Fruit fly (Drosophila melanogaster): Measurements from ENCODE around the gene sky.

Gene sky

DNA sequence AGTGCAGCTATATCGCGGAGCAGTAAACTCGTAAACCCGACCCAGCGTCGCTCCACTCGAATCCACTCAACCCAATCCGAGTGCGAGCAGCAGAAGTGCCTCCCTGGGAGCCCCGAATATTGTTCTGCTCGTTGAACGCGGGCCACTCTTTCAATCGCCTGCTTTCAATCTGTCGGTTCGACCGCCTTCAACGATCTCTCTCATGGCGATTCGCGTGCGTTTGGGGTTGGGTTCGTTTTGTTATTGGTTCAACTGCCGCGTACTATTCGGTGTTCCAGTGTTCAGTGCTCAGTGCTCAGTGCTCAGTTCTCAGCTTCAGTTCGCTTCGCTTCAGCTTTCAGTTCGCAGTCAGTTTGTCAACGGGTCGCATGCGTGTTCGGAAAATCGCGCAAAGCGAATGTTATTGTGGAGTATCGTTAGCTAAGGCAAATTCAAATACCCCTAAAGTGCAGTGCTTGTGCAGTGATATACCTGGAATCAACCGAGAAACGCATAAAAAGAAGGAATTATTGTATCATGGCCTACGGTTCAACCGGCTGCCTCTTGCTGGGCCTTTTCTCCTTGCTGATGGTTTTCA, 78.2 kb downstream of the sky start, which contains the start of gene CG31676:
TSS of gene CG31676 (plus strand) at position 289 of the 577 bp plus-strand sequence.
- no peak; the same call in 2 of the 3 replicates for TF ChIP-seq CG4496 (GFP tag; IDR thresholded peaks at IDR 0.05)

DNA sequence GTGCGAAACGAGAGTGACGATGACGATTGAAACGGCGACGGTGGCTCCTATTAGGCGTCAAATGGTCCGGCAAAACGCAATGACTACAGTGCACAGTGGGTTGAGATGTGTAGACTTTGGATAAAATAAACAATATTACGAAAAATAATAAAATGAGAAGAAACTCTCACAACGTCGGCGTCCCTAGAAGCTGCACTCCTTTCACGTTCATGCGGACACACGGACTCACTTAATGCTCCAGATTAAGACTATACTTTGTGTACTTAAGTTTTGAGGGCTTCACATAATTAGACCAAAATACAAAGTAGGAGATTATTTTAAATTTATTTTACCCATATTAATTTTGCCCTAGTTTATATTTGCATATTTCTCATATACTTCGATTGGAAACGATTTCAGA, 78.7 kb downstream of the sky start:
- TF ChIP-seq Pif1A (GFP tag; optimal IDR thresholded peaks at IDR 0.05) = peak; percentile 42
- TF ChIP-seq CG13204 (GFP tag; optimal IDR thresholded peaks at IDR 0.05) = no peak
- no peak for TF ChIP-seq EcR (GFP tag; optimal IDR thresholded peaks at IDR 0.05)
- TF ChIP-seq CG4496 (GFP tag; IDR thresholded peaks at IDR 0.05) = peak; percentile 56; the same call in 2 of the 3 replicates
- no peak for TF ChIP-seq gl (tag; optimal IDR thresholded peaks at IDR 0.05)
- TF ChIP-seq CG34367 (tag; optimal IDR thresholded peaks at IDR 0.05) = no peak
- peak; percentile 53; the same call in 2 of the 3 replicates for TF ChIP-seq fd96Ca (GFP tag; IDR thresholded peaks at IDR 0.05)
- TF ChIP-seq CG10348 (GFP tag; IDR thresholded peaks at IDR 0.05) = no peak
- peak; percentile 72 for TF ChIP-seq CG14655 (GFP tag; optimal IDR thresholded peaks at IDR 0.05)

DNA sequence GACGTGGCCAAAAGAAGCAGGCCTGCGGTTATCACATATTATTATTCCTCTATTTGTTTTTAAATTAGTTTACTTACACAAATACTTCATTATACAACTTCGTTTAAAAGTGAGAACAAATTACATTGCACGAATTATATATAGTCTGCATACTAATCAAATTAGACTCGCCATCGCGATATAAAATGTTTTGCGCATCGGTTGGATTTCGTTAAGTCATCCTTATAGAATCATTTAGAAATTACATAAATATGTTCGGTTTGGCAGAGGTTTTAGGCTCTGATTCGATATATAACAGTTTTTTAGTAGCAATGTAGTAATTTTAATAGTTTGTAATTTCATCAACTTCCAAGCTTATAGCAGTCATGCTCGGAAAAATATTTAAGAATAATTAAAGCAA, 80.8 kb downstream of the sky start, which contains the start of gene Spn38F:
TSS of gene Spn38F (minus strand) at position 101 of the 400 bp plus-strand sequence.
- TF ChIP-seq CG12605 (GFP tag; IDR thresholded peaks at IDR 0.05) (no peak), CG34367 (tag; optimal IDR thresholded peaks at IDR 0.05) (no peak), CG13204 (GFP tag; optimal IDR thresholded peaks at IDR 0.05) (no peak), CG17806 (tag; optimal IDR thresholded peaks at IDR 0.05) (no peak), gl (tag; optimal IDR thresholded peaks at IDR 0.05) (no peak)

DNA sequence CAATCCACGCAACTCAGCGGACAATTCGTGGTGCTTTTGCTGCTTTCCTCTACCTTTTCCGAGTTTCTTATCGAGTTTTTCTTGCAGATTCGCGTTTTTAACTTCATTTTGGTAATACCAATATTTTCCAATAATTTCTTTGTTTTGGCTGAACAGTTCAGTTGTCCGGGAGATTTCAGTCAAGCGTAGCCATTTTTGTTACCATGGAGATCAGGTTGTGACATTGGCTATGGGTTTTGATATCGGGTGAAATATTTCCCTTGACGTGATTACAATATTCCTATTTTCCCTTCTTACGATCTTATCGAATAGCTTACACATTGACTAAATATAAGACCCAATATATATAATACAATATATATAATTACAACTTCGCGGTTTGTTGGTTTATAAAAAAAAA, 83.2 kb downstream of the sky start, which contains the start of gene Oseg5:
TSS of gene Oseg5 (minus strand) at position 340 of the 400 bp plus-strand sequence.
- no peak for TF ChIP-seq fd96Ca (GFP tag; IDR thresholded peaks at IDR 0.05)

DNA sequence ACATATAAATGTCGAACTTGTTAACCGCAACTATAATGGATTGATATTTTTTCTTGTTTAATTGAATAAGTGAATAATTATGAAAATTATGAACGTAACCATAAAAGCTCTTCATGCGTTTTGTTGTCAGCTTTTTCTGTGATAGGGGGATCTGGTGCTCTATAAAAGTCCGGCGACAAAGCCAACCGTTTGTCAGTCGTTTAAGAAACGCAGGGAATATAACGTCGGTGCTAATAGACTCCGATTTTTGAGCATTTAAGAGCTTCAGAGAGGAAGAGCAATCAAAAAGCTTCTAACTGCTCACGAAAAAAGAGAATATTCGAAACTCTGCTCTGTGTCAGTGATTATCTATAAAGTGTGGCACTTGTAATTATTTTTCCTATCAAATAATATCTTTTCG, 87.7 kb downstream of the sky start, which contains the start of gene CG31674:
TSS of gene CG31674 (plus strand) at position 203 of the 400 bp plus-strand sequence.
- TF ChIP-seq Snoo (tag; optimal IDR thresholded peaks at IDR 0.05) (no peak), CG10348 (GFP tag; IDR thresholded peaks at IDR 0.05) (no peak), CG32121 (GFP tag; IDR thresholded peaks at IDR 0.05) (no peak), CG14655 (GFP tag; optimal IDR thresholded peaks at IDR 0.05) (no peak), CG13204 (GFP tag; optimal IDR thresholded peaks at IDR 0.05) (no peak), EcR (GFP tag; optimal IDR thresholded peaks at IDR 0.05) (no peak), gl (tag; optimal IDR thresholded peaks at IDR 0.05) (no peak), Pif1A (GFP tag; optimal IDR thresholded peaks at IDR 0.05) (no peak), CG9948 (tag; optimal IDR thresholded peaks at IDR 0.05) (no peak), CG8159 (tag; optimal IDR thresholded peaks at IDR 0.05) (no peak), rn (GFP tag; IDR thresholded peaks at IDR 0.05) (no peak), CG15710 (tag; optimal IDR thresholded peaks at IDR 0.05) (no peak), D1 (tag; optimal IDR thresholded peaks at IDR 0.05) (no peak)

DNA sequence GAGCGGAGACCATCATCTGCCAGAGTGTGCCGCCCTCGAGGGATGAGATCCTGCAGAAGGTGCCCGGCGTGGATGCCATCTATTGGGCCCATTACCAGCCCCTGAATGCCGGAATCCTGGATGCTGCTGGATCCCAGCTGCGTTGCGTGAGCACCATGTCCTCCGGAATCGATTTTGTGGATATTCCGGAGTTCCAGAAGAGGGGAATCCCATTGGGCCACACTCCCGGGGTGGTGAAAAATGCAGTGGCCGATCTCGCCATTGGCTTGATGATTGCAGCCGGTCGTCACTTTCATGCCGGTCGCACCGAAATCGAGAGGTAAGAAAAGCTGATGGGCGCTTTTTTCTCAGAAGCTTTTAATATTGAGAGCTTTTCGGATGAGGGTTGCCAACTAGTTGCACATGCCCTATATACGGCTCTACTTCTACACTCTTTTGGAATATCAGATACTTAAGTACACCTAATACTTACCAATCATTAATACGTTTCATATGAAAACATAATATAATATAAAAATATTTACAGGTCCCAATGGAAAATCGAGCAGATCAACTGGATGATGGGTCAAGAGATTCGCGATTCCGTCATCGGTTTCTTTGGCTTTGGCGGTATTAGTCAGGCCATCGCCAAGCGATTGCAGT, 88.9 kb downstream of the sky start:
- TF ChIP-seq gl (tag; optimal IDR thresholded peaks at IDR 0.05) (no peak), EcR (GFP tag; optimal IDR thresholded peaks at IDR 0.05) (no peak), CG17806 (tag; optimal IDR thresholded peaks at IDR 0.05) (no peak), fd96Ca (GFP tag; IDR thresholded peaks at IDR 0.05) (no peak), CG4496 (GFP tag; IDR thresholded peaks at IDR 0.05) (peak; percentile 6; the same call in 1 of the 3 replicates)

DNA sequence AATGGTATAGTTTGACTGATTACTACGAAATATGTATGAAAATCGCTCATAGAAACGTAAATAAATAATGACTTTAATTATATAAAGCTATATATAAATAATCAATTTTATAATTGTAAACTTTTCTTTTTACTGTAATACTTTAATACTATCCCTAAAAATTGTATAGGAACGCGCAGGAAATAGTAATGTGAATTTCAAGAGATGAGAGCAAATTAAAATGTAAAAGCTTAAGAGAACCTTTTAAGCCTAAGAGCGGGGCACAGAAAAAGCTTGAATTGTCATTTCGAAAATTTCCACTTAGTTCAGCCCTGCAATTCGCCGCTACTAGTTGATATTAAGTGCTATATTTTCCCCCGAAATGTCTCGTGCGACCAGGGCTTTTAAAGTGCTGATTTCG, 89.4 kb downstream of the sky start, which contains the start of gene CG31673:
TSS of gene CG31673 (plus strand) at position 301 of the 400 bp plus-strand sequence.
- TF ChIP-seq CG32121 (GFP tag; IDR thresholded peaks at IDR 0.05) (no peak), Snoo (tag; optimal IDR thresholded peaks at IDR 0.05) (no peak), fd96Ca (GFP tag; IDR thresholded peaks at IDR 0.05) (no peak), CG8301 (tag; optimal IDR thresholded peaks at IDR 0.05) (no peak), Pif1B (GFP tag; optimal IDR thresholded peaks at IDR 0.05) (no peak), Pif1A (GFP tag; optimal IDR thresholded peaks at IDR 0.05) (no peak), CG4496 (GFP tag; IDR thresholded peaks at IDR 0.05) (no peak), CG9948 (tag; optimal IDR thresholded peaks at IDR 0.05) (no peak), CG13204 (GFP tag; optimal IDR thresholded peaks at IDR 0.05) (no peak), Ets98B (GFP tag; IDR thresholded peaks at IDR 0.05) (no peak), CG14655 (GFP tag; optimal IDR thresholded peaks at IDR 0.05) (no peak), CG10348 (GFP tag; IDR thresholded peaks at IDR 0.05) (no peak), CG15710 (tag; optimal IDR thresholded peaks at IDR 0.05) (no peak), D1 (tag; optimal IDR thresholded peaks at IDR 0.05) (no peak), CG34367 (tag; optimal IDR thresholded peaks at IDR 0.05) (no peak), CG8159 (tag; optimal IDR thresholded peaks at IDR 0.05) (no peak), EcR (GFP tag; optimal IDR thresholded peaks at IDR 0.05) (no peak)

All from whole organism, pupa.